Worm (Caenorhabditis elegans): ENCODE results near the gene set-1.

The set-1 gene

DNA sequence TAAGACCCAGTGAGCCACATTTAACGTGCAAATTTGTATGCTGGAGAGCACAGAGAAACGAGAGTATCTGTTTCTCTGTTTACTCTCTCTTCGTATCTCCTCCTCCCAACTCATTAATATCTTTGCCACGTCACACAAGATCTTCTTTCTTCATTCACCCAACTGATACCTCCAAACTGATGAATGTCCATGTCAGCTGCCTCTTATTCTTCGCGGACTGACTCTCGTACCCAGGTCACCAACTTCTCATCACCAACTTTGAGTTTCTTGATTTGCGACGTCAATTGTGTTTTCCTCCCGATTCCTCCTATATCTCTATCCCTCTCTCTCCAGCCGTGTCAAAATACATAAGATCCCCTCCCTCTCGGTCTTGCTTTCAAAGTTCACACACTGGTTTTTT, 49.8 kb downstream of the set-1 start:
- peak; percentile 35 for TF ChIP-seq hlh-11 (tag; optimal IDR thresholded peaks at IDR 0.05)
- TF ChIP-seq madf-9 (GFP tag; conservative IDR thresholded peaks at IDR 0.05): no peak
- no peak for TF ChIP-seq egl-43 (GFP tag; IDR thresholded peaks at IDR 0.05)
- peak in 1 of 2 experiments; percentile 64 for TF ChIP-seq daf-16 (GFP tag; optimal IDR thresholded peaks at IDR 0.05)
- TF ChIP-seq daf-16 (tag; optimal IDR thresholded peaks at IDR 0.05): no peak
- TF ChIP-seq unc-62 (GFP tag; optimal IDR thresholded peaks at IDR 0.05 in 1 of 2): peak in 1 of 2 experiments; percentile 74
- TF ChIP-seq unc-62 (tag; optimal IDR thresholded peaks at IDR 0.05): no peak

All from whole organism, L4 larva.